Worm (Caenorhabditis elegans): ENCODE measurements around the gene got-2.2.

- no peak for TF ChIP-seq unc-62 (GFP tag; optimal IDR thresholded peaks at IDR 0.05)
- TF ChIP-seq lin-13 (tag; optimal IDR thresholded peaks at IDR 0.05), result no peak
- TF ChIP-seq elt-1 (tag; optimal IDR thresholded peaks at IDR 0.05; ENCODE audit: borderline replicate concordance, insufficient read depth), result no peak
- TF ChIP-seq drap-1 (GFP tag; optimal IDR thresholded peaks at IDR 0.05), result no peak
- no peak for TF ChIP-seq unc-39 (tag; optimal IDR thresholded peaks at IDR 0.05)
- no peak for TF ChIP-seq ztf-11 (tag; optimal IDR thresholded peaks at IDR 0.05)
Observed at ce11 chrX:6194191-6194724, 46.5 kb upstream of the got-2.2 start, which contains the start of gene ceh-54.
